Worm (Caenorhabditis elegans) whole organism, young adult: ENCODE measurements around the gene W01D2.1.

Experiments used
- hmg-1.2 ChIP-seq: fragments of 200-800 bp; sonication (Bioruptor generic); IDR thresholded peaks from 2 replicates; pipeline ENCODE4 v1.3.6; 2022; ENCODE audit warnings: missing genetic modification reagents, missing genetic modification characterization, missing compliant biosample characterization
- nfyb-1 ChIP-seq: fragments of 200-800 bp; sonication (Bioruptor generic); IDR thresholded peaks from 2 replicates; pipeline ENCODE4 v1.3.6; 2022; ENCODE audit warnings: missing genetic modification reagents, missing genetic modification characterization, missing compliant biosample characterization

Gene W01D2.1

DNA sequence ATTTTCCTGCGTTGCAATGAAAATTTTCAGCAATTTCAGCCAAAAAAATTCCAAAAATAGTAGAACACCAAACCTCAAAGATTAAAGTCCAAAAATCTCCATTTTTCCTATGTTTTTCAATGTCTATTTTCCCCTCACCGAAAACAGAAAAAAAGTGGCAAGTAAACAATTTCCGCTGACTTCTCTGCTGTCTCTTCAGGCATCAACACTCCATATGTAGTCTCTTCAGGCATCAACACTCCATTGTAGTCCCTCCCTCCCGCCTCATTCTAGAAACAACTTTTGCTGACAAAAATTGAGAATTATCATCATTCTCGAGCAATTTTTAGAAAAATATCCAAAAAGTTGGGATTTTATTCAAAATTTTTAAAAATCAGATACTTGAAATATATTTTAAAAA is 49.0 kb downstream of the W01D2.1 start:
- peak; percentile 93; the same call in 1 of the 2 replicates for TF ChIP-seq hmg-1.2
- 0 out of 2 replicates have a peak, but pooled peaks have one; percentile 26 for TF ChIP-seq nfyb-1 (GFP tag; lab: Robert Waterston, UW)

DNA sequence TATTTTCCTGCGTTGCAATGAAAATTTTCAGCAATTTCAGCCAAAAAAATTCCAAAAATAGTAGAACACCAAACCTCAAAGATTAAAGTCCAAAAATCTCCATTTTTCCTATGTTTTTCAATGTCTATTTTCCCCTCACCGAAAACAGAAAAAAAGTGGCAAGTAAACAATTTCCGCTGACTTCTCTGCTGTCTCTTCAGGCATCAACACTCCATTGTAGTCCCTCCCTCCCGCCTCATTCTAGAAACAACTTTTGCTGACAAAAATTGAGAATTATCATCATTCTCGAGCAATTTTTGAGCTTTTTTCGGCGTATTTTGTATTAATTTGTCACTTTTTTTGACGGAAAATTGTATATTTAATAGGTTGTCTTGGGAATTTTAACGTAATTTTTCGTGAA is 49.8 kb downstream of the W01D2.1 start:
- TF ChIP-seq hmg-1.2 = peak; percentile 91; the same call in 1 of the 2 replicates
